Worm (Caenorhabditis elegans): ENCODE measurements around the gene W02F12.4.

DNA sequence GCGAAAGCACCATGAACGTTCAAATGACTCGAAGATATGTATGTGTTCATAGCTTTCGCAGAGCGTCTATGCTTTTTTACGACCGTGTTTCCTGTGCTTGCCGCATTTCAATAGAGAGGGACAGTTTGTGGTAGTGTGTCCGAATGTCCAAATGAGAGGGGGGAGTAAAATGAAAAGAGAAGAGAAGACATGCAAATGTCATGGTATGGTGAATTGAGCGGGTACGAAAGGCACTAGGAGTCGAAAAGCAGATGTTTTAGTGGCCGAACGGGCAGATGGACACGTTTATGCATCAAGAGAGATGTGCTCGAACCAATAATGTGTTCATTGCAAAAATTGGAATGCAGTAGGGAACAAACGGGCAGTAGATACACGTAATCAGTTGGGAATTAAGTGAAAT lies 21.2 kb downstream of the W02F12.4 start:
- TF ChIP-seq elt-1 (tag; optimal IDR thresholded peaks at IDR 0.05) = no peak
- TF ChIP-seq ceh-82 (tag; optimal IDR thresholded peaks at IDR 0.05) = no peak

All from whole organism, L2 larva.